Worm (Caenorhabditis elegans): ENCODE measurements around the gene pept-2.

DNA sequence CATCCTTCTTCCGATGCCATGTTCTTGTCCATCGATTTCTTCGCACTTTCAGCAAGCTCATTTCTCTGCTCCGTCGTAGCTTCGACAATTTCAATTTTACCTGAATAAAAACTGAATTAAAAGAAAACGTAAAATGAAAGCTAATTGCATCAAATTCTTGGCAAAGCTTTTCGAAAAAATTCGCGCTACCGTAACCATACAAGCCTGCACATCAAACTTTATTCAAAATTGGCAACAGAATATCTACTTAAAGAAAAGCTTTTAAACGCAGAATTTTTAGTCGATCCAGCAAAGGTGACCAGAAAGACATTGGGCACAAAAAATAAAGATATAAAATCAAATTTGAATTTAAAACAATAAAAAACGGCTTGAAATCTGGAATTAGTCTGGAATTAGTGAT lies 51.8 kb downstream of the pept-2 start:
- no peak for TF ChIP-seq nhr-12 (tag; optimal IDR thresholded peaks at IDR 0.05)
- no peak for TF ChIP-seq snpc-4 (tag; optimal IDR thresholded peaks at IDR 0.05)
- TF ChIP-seq elt-3 (tag; optimal IDR thresholded peaks at IDR 0.05), result no peak
- TF ChIP-seq hlh-1 (tag; optimal IDR thresholded peaks at IDR 0.05), result no peak
- no peak for TF ChIP-seq blmp-1 (tag; optimal IDR thresholded peaks at IDR 0.05)
- no peak for TF ChIP-seq mab-5 (tag; optimal IDR thresholded peaks at IDR 0.05)
